Worm (Caenorhabditis elegans) whole organism, midembryonic: Measurements from ENCODE around the gene H10D18.5.

Source experiments
- cog-1 ChIP-seq: sonication (generic microtip); optimal IDR thresholded peaks from 2 replicates; lab custom pipeline; 2016; ENCODE audit warnings: missing genetic modification characterization, missing compliant biosample characterization
- flt-1 ChIP-seq: fragments of 200-800 bp; sonication (Bioruptor generic); IDR thresholded peaks from 2 replicates; pipeline ENCODE4 v1.3.6; 2022; ENCODE audit warnings: missing genetic modification characterization, missing compliant biosample characterization
- klf-2 ChIP-seq: fragments of 200-800 bp; sonication (Bioruptor generic); conservative IDR thresholded peaks from 2 replicates; pipeline ENCODE4 v1.3.6; 2022; ENCODE audit warnings: missing genetic modification reagents, missing genetic modification characterization, missing compliant biosample characterization

ce11 chrV:3820875-3821274 is 10.6 kb downstream of the H10D18.5 start:
- no peak for TF ChIP-seq flt-1
- TF ChIP-seq klf-2 (GFP tag; lab: Robert Waterston, UW) = no peak
- TF ChIP-seq cog-1 = no peak
